Worm (Caenorhabditis elegans): ENCODE measurements around the gene glf-1.

ce11 chrIV:5873825-5874224 is 11.8 kb upstream of the glf-1 start, which contains the start of gene srv-19:
- TF ChIP-seq dpl-1 (GFP tag; optimal IDR thresholded peaks at IDR 0.05) (no peak), ama-1 (optimal IDR thresholded peaks at IDR 0.05) (no peak), C04F5.9 (tag; optimal IDR thresholded peaks at IDR 0.05) (no peak), ceh-90 (tag; optimal IDR thresholded peaks at IDR 0.05) (no peak), ztf-11 (tag; optimal IDR thresholded peaks at IDR 0.05) (no peak), isw-1 (GFP tag; IDR thresholded peaks at IDR 0.05) (no peak), aly-2 (tag; optimal IDR thresholded peaks at IDR 0.05) (no peak), sox-4 (tag; optimal IDR thresholded peaks at IDR 0.05) (no peak), nhr-90 (tag; optimal IDR thresholded peaks at IDR 0.05; ENCODE audit: poor library complexity) (no peak), ceh-82 (tag; optimal IDR thresholded peaks at IDR 0.05) (no peak), fos-1 (tag; optimal IDR thresholded peaks at IDR 0.05) (no peak), snu-23 (GFP tag; optimal IDR thresholded peaks at IDR 0.05) (no peak), jun-1 (tag; optimal IDR thresholded peaks at IDR 0.05) (no peak), nhr-77 (tag; optimal IDR thresholded peaks at IDR 0.05) (no peak)
